Fruit fly (Drosophila melanogaster) ovary, adult (tissue): ENCODE results near the gene comm3.

Experiments used
- CG17801 ChIP-seq: fragments of 200-800 bp; optimal IDR thresholded peaks from 2 replicates; lab custom pipeline; 2019; ENCODE audit warnings: missing biosample characterization, mild to moderate bottlenecking, missing genetic modification characterization, moderate library complexity; ENCODE audit not compliant: partially characterized antibody

comm3 gene

dm6 chr3L:15588514-15589138, 58.9 kb downstream of the comm3 start, which contains the start of gene RhoGAP71E:
TSS of gene RhoGAP71E (plus strand) at chr3L:15588860.
- peak; percentile 69 for TF ChIP-seq CG17801 (GFP tag; lab: Kevin White, UChicago)

- TF ChIP-seq CG17801 (GFP tag; lab: Kevin White, UChicago) = no peak
Observed at dm6 chr3L:15587445-15588381, 59.8 kb downstream of the comm3 start, which contains the start of gene CG7656. TSS of gene CG7656 (minus strand) at chr3L:15588175.

dm6 chr3L:15583504-15583903, 64.1 kb downstream of the comm3 start, which contains the start of gene AIMP2:
TSS of gene AIMP2 (plus strand) at chr3L:15583638.
- no peak for TF ChIP-seq CG17801 (GFP tag; lab: Kevin White, UChicago)

DNA sequence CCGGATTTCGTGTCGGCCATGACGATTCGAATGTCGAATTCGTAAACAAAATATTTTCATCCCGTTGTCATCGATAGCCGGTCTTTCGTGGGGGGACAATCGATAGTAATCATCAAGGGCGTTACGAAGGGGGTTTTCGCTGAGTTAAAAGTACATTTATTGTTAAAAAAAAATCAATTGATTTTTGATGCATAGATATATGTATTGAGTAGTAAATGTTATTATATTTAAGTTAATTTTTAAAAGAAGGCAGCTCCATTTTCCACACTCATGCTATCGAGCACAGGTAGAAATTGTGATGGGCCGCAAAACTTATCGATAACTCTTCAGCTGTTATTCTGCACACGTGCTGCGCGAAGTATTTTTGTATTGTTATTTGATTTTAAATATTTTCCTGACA, 67.1 kb downstream of the comm3 start, which contains the start of the genes mrn and CG12301:
Gene mrn, minus strand, starts transcription at position 51 of the 400 bp plus-strand sequence.
Gene CG12301, plus strand, starts transcription at position 314 of the 400 bp plus-strand sequence.
- peak; percentile 44 for TF ChIP-seq CG17801 (GFP tag; lab: Kevin White, UChicago)

DNA sequence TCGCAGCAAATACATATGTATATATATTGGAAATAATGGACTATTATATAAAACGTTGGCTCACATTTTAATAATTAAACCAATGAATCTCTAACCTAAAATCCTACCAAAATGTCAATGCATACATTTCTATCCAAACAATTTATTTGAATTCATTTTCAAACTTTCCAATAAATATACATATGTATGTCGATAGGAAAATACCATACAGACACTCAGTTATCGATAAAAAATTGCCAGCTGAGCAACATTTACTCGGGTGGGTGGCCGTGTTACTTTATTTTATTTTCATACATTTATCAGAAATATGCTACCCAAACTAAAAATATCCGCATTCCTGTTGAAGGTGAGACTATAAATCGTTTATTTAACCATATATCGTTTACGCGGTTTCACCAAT, 71.2 kb downstream of the comm3 start, which contains the start of gene Ufsp2:
Gene Ufsp2, plus strand, starts transcription at position 214 of the 400 bp plus-strand sequence.
- no peak for TF ChIP-seq CG17801 (GFP tag; lab: Kevin White, UChicago)

dm6 chr3L:15570571-15570970, 77.0 kb downstream of the comm3 start:
- no peak for TF ChIP-seq CG17801 (GFP tag; lab: Kevin White, UChicago)

DNA sequence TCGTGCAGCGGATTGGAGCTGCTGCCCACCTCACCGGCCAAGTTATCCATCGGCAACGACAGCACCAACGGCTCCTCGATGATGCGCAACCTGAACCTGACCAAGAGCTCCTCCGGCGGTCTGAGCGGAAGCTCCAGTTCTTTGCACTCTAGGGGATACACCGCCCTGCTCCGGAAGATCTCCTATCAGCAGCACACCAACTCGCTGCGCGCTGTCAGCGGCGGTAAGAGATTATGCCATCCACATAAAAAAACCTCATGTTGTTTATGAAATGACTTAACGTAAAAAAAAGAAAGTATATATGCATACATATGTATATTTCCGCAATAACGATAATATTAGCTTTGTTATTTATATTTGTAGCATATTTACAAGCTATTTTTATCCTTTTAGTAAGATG, 78.8 kb downstream of the comm3 start:
- TF ChIP-seq CG17801 (GFP tag; lab: Kevin White, UChicago) = no peak

dm6 chr3L:15566484-15566955, 81.0 kb downstream of the comm3 start:
- TF ChIP-seq CG17801 (GFP tag; lab: Kevin White, UChicago) = peak; percentile 54

DNA sequence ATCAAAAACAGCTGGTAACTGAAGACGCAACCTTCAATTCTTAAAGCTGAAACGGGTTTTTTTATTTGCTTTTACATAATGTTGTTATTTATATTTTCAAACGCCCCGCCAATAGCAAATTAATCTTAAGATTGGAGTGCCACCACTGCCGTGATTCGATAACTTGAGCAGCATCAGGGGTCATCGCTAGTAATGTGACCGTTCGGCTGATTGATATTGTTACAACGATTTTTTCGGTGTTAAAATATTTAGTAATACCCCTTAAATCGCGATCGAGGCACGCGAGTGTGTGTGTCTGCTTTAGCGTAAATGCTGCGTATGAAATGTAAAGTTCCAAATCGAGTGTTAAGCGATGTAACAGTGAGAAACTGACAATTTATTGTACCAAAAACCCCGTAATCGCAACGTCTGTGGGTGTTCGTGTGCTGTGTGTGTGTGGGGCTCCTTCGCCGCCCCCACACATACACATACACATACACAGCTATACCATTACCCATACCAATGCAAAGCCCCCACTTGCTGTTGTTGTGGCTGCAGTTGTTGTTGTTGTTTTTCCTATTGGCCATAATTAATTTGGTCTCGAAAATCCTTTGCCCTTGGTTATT, 81.6 kb downstream of the comm3 start, which contains the start of gene dop:
Gene dop, plus strand, starts transcription at position 185 of the 605 bp plus-strand sequence.
- TF ChIP-seq CG17801 (GFP tag; lab: Kevin White, UChicago) = no peak

- no peak for TF ChIP-seq CG17801 (GFP tag; lab: Kevin White, UChicago)
Observed at dm6 chr3L:15563851-15564106, 83.8 kb downstream of the comm3 start.
